Worm (Caenorhabditis elegans) whole organism, young adult: ENCODE data around the gene apt-9.

Experiments used
- B0035.1 ChIP-seq: sonication (generic microtip); optimal IDR thresholded peaks from 2 replicates; lab custom pipeline; 2016; ENCODE audit warnings: missing genetic modification characterization, mild to moderate bottlenecking, missing compliant biosample characterization, missing genotype, missing genetic modification reagents
- B0336.3 ChIP-seq: fragments of 200-800 bp; sonication (Bioruptor generic); IDR thresholded peaks from 2 replicates; pipeline ENCODE4 v1.3.6; 2022; ENCODE audit warnings: missing genetic modification characterization, missing compliant biosample characterization
- C17E4.6 ChIP-seq: fragments of 200-800 bp; sonication (Bioruptor generic); IDR thresholded peaks from 2 replicates; pipeline ENCODE4 v1.3.6; 2022; ENCODE audit warnings: missing genetic modification reagents, missing genetic modification characterization, missing compliant biosample characterization
- F10E7.11 ChIP-seq: sonication (generic microtip); optimal IDR thresholded peaks from 2 replicates; lab custom pipeline; 2017; ENCODE audit warnings: mild to moderate bottlenecking, missing genetic modification characterization, moderate library complexity, missing compliant biosample characterization
- F37B4.10 ChIP-seq: fragments of 200-800 bp; sonication (Bioruptor generic); IDR thresholded peaks from 2 replicates; pipeline ENCODE4 v1.3.6; 2022; ENCODE audit warnings: missing genetic modification characterization, missing compliant biosample characterization
- F49E8.2 ChIP-seq: sonication (generic microtip); optimal IDR thresholded peaks from 3 replicates; lab custom pipeline; 2017; ENCODE audit warnings: missing genetic modification characterization, mild to moderate bottlenecking, missing compliant biosample characterization, antibody characterized with exemption, moderate library complexity; ENCODE audit not compliant: insufficient read depth
- F57A8.1 ChIP-seq: fragments of 200-800 bp; sonication (Bioruptor generic); optimal IDR thresholded peaks from 2 replicates; lab custom pipeline; 2018; ENCODE audit warnings: mild to moderate bottlenecking, missing genetic modification characterization, moderate library complexity, missing compliant biosample characterization
- Y53F4B.3 ChIP-seq: fragments of 200-800 bp; sonication (Bioruptor generic); IDR thresholded peaks from 2 replicates; pipeline ENCODE4 v1.3.6; 2022; ENCODE audit warnings: missing genetic modification reagents, missing genetic modification characterization, missing compliant biosample characterization
- Y56A3A.18 ChIP-seq: fragments of 200-800 bp; sonication (Bioruptor generic); IDR thresholded peaks from 2 replicates; pipeline ENCODE4 v1.3.6; 2022; ENCODE audit warnings: missing genetic modification reagents, missing genetic modification characterization, missing compliant biosample characterization
- atf-7 ChIP-seq: sonication (generic microtip); optimal IDR thresholded peaks from 2 replicates; lab custom pipeline; 2017; ENCODE audit warnings: mild to moderate bottlenecking, missing genetic modification characterization, missing compliant biosample characterization
- attf-3 ChIP-seq: fragments of 200-800 bp; sonication (Bioruptor generic); conservative IDR thresholded peaks from 2 replicates; pipeline ENCODE4 v1.3.6; 2022; ENCODE audit warnings: missing genetic modification reagents, missing genetic modification characterization, missing compliant biosample characterization
- cebp-2 ChIP-seq: fragments of 200-800 bp; sonication (Bioruptor generic); IDR thresholded peaks from 2 replicates; pipeline ENCODE4 v1.3.6; 2022; ENCODE audit warnings: missing genetic modification characterization, missing compliant biosample characterization
- ceh-27 ChIP-seq: fragments of 200-800 bp; sonication (Bioruptor generic); optimal IDR thresholded peaks from 2 replicates; lab custom pipeline; 2018; ENCODE audit warnings: mild to moderate bottlenecking, missing genetic modification characterization, moderate library complexity, missing compliant biosample characterization
- ceh-79 ChIP-seq: sonication (generic microtip); optimal IDR thresholded peaks from 2 replicates; lab custom pipeline; 2017; ENCODE audit warnings: mild to moderate bottlenecking, missing genetic modification characterization, missing compliant biosample characterization
- ceh-91 ChIP-seq: fragments of 200-800 bp; sonication (Bioruptor generic); IDR thresholded peaks from 2 replicates; pipeline ENCODE4 v1.3.6; 2022; ENCODE audit warnings: missing genetic modification reagents, missing genetic modification characterization, missing compliant biosample characterization
- dpl-1 ChIP-seq: fragments of 150-350 bp; optimal IDR thresholded peaks from 2 replicates; lab custom pipeline; 2014; ENCODE audit warnings: missing biosample characterization, missing genetic modification reagents, missing genetic modification characterization
- ekl-4 ChIP-seq: fragments of 200-800 bp; sonication (Bioruptor generic); IDR thresholded peaks from 2 replicates; pipeline ENCODE4 v1.3.6; 2022; ENCODE audit warnings: missing genetic modification reagents, missing genetic modification characterization, missing compliant biosample characterization
- hmg-20 ChIP-seq: fragments of 200-800 bp; sonication (Bioruptor generic); IDR thresholded peaks from 2 replicates; pipeline ENCODE4 v1.3.6; 2022; ENCODE audit warnings: missing genetic modification reagents, missing genetic modification characterization, missing compliant biosample characterization
- lag-1 ChIP-seq: fragments of 200-800 bp; sonication (Bioruptor generic); IDR thresholded peaks from 2 replicates; pipeline ENCODE4 v1.3.6; 2022; ENCODE audit warnings: missing genetic modification reagents, missing genetic modification characterization, missing compliant biosample characterization
- lin-35 ChIP-seq, 3 experiments: fragments of 150-350 bp in 2 of 3; sonication (generic microtip) in 1 of 3; optimal IDR thresholded peaks; 2 replicates each; lab custom pipeline; 2014 to 2018; ENCODE audit warnings: missing biosample characterization in 3 of 3, missing genetic modification characterization in 3 of 3, missing genetic modification reagents in 3 of 3
- lsl-1 ChIP-seq: fragments of 200-800 bp; sonication (Bioruptor generic); optimal IDR thresholded peaks from 2 replicates; lab custom pipeline; 2018; ENCODE audit warnings: mild to moderate bottlenecking, missing genetic modification characterization, moderate library complexity, missing compliant biosample characterization
- mel-28 ChIP-seq: sonication (generic microtip); optimal IDR thresholded peaks from 2 replicates; lab custom pipeline; 2016; ENCODE audit warnings: borderline replicate concordance, mild to moderate bottlenecking, missing genetic modification characterization, missing compliant biosample characterization
- nfya-1 ChIP-seq: sonication (generic microtip); optimal IDR thresholded peaks from 2 replicates; lab custom pipeline; 2017; ENCODE audit warnings: antibody characterized with exemption, missing compliant biosample characterization, missing genetic modification characterization, borderline replicate concordance; ENCODE audit not compliant: insufficient read depth
- nhr-179 ChIP-seq: sonication (generic microtip); optimal IDR thresholded peaks from 2 replicates; lab custom pipeline; 2016; ENCODE audit warnings: mild to moderate bottlenecking, missing genetic modification characterization, missing compliant biosample characterization
- nhr-80 ChIP-seq: sonication (generic microtip); optimal IDR thresholded peaks from 2 replicates; lab custom pipeline; 2016; ENCODE audit warnings: missing genetic modification characterization, missing compliant biosample characterization
- rec-8 ChIP-seq, 2 experiments: sonication (generic microtip); optimal IDR thresholded peaks; 2 replicates each; lab custom pipeline; 2016; ENCODE audit warnings: mild to moderate bottlenecking in 2 of 2, missing genetic modification characterization in 2 of 2, missing genetic modification reagents in 2 of 2, missing genotype in 2 of 2, missing biosample characterization in 1 of 2, missing compliant biosample characterization in 1 of 2, moderate library complexity in 1 of 2
- repo-1 ChIP-seq: sonication (generic microtip); optimal IDR thresholded peaks from 2 replicates; lab custom pipeline; 2017; ENCODE audit warnings: mild to moderate bottlenecking, missing genetic modification characterization, missing compliant biosample characterization
- sdz-38 ChIP-seq: sonication (generic microtip); optimal IDR thresholded peaks from 2 replicates; lab custom pipeline; 2016; ENCODE audit warnings: missing genotype, missing genetic modification characterization, missing compliant biosample characterization
- sea-2 ChIP-seq: fragments of 200-800 bp; sonication (Bioruptor generic); IDR thresholded peaks from 2 replicates; pipeline ENCODE4 v1.3.6; 2022; ENCODE audit warnings: missing genetic modification characterization, missing compliant biosample characterization
- snpc-1.3 ChIP-seq: sonication (generic microtip); optimal IDR thresholded peaks from 2 replicates; lab custom pipeline; 2017; ENCODE audit warnings: missing genetic modification characterization, mild to moderate bottlenecking, missing compliant biosample characterization, antibody characterized with exemption, moderate library complexity, missing genotype, missing genetic modification reagents; ENCODE audit not compliant: insufficient read depth
- snpc-3.4 ChIP-seq: sonication (generic microtip); optimal IDR thresholded peaks from 2 replicates; lab custom pipeline; 2017; ENCODE audit warnings: missing genetic modification characterization, mild to moderate bottlenecking, missing compliant biosample characterization, antibody characterized with exemption, moderate library complexity, missing genotype, missing genetic modification reagents
- snpc-4 ChIP-seq, 5 experiments: fragments of 150-350 bp in 1 of 5; sonication (generic microtip) in 4 of 5; optimal IDR thresholded peaks; 2 replicates each; lab custom pipeline; 2014 to 2018; ENCODE audit warnings: missing genetic modification characterization in 5 of 5, missing biosample characterization in 3 of 5, antibody characterized with exemption in 2 of 5, mild to moderate bottlenecking in 2 of 5, missing compliant biosample characterization in 2 of 5, missing genotype in 2 of 5, moderate library complexity in 2 of 5, missing genetic modification reagents in 1 of 5
- sptf-2 ChIP-seq: fragments of 200-800 bp; sonication (Bioruptor generic); optimal IDR thresholded peaks from 2 replicates; lab custom pipeline; 2018; ENCODE audit warnings: mild to moderate bottlenecking, missing genetic modification characterization, missing compliant biosample characterization
- tbp1 ChIP-seq: fragments of 200-800 bp; sonication (Bioruptor generic); optimal IDR thresholded peaks from 2 replicates; lab custom pipeline; 2018; ENCODE audit warnings: mild to moderate bottlenecking, missing genetic modification characterization, missing compliant biosample characterization
- unc-62 ChIP-seq: fragments of 150-350 bp; optimal IDR thresholded peaks from 2 replicates; lab custom pipeline; 2014; ENCODE audit warnings: missing biosample characterization, missing genetic modification reagents, missing genetic modification characterization
- zfh-2 ChIP-seq: fragments of 200-800 bp; sonication (Bioruptor generic); conservative IDR thresholded peaks from 2 replicates; pipeline ENCODE4 v1.3.6; 2022; ENCODE audit warnings: missing genetic modification reagents, missing genetic modification characterization, missing compliant biosample characterization
- ztf-28 ChIP-seq: fragments of 200-800 bp; sonication (Bioruptor generic); IDR thresholded peaks from 2 replicates; pipeline ENCODE4 v1.3.6; 2022; ENCODE audit warnings: missing genetic modification reagents, missing genetic modification characterization, missing compliant biosample characterization
- ztf-3 ChIP-seq: fragments of 200-800 bp; sonication (Bioruptor generic); optimal IDR thresholded peaks from 2 replicates; lab custom pipeline; 2018; ENCODE audit warnings: mild to moderate bottlenecking, missing genetic modification characterization, missing compliant biosample characterization

Gene apt-9

DNA sequence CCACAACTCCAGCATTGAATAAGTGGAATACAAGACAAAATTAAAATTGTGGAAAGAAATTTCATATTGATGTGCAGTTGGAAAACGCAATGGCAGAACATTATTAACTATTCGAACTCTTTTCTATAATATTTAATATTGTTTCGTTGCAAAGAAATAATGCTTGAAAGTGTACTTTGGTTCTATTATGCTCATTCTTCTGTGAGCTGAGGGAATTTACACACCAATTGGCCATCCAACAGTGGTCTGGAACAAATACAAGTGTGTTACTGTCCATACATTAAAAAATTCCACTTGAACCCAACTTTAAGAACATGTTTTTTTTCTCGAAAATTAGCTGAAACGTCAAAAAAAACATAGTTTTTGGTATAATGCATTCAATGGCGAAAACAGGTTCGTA lies 11.3 kb downstream of the apt-9 start, which contains the start of gene W04G3.13:
Gene W04G3.13 (minus strand): TSS at position 101 of the 400 bp plus-strand sequence.
- TF ChIP-seq snpc-4 (GFP tag; optimal IDR thresholded peaks at IDR 0.05; lab: Kevin White, UChicago), result no peak
- TF ChIP-seq snpc-4 (tag; optimal IDR thresholded peaks at IDR 0.05; lab: Kevin White, UChicago), result no peak
- TF ChIP-seq unc-62, result no peak
- TF ChIP-seq dpl-1, result no peak
- no peak for TF ChIP-seq hmg-20 (GFP tag; lab: Robert Waterston, UW)
- TF ChIP-seq ztf-3, result no peak
- TF ChIP-seq B0035.1, result no peak
- no peak for TF ChIP-seq nhr-179 (tag; lab: Kevin White, UChicago)
- no peak for TF ChIP-seq nfya-1 (tag; lab: Kevin White, UChicago)
- TF ChIP-seq F10E7.11 (tag; lab: Kevin White, UChicago), result no peak
- no peak for TF ChIP-seq snpc-3.4

DNA sequence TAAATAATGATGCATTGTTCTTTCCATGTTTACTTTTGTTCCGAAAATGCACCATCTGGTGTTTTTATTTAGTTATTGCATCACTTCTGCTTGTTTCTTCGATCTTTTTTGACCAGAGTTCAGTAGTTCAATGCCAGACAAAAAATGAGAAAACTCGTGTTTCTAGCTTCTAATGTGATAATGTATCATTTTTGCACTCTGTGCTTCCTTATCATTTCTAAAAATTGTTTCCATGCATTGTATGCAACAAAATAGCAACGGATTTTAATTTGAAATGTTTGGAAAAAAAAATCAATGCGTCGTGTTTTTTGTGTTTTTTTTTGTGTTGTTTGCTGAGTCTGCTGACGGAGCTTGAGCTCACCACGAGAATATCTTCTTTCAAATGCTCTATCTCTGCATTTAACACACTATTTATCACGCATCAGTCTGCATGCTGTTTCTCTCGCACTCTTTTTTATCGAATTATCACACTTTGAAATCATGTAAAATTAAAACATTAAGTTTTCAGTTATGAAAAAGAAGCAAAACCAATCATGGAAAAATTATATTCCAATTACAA lies 11.9 kb downstream of the apt-9 start, which contains the start of gene sulp-7:
Gene sulp-7 (plus strand): TSS at position 509 of the 559 bp plus-strand sequence.
- TF ChIP-seq nhr-80 (tag; lab: Kevin White, UChicago) (peak; percentile 35), F49E8.2 (tag; lab: Kevin White, UChicago) (no peak)
- TF ChIP-seq, all 124 proteins: peak for 1

DNA sequence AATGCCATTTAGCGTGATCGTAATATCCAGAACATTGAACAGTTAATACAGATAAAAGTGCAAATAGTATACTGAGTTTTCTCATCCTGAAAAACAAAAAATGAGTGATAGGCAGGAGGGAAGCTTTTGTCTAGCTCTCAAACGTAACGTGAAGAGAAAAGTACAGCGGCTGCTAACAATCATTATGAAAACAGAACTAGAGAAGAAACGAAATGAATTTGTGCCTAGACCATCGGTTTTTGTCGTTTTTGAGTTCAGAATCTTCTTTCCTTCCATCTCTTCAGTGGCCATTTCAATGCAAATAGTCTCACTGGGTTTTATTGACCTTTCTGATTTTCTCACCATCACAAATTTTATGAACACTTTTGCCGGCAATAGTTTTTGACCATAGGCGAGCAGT lies 16.8 kb downstream of the apt-9 start, which contains the start of gene W04G3.7:
Gene W04G3.7 (minus strand): TSS at position 101 of the 400 bp plus-strand sequence.
- TF ChIP-seq zfh-2 (GFP tag; lab: Robert Waterston, UW), result no peak
- no peak for TF ChIP-seq sdz-38 (tag; lab: Kevin White, UChicago)
- no peak for TF ChIP-seq ceh-27
- no peak for TF ChIP-seq F37B4.10 (GFP tag; lab: Robert Waterston, UW)
- no peak for TF ChIP-seq ekl-4 (GFP tag; lab: Robert Waterston, UW)
- no peak for TF ChIP-seq lin-35 (GFP tag; optimal IDR thresholded peaks at IDR 0.05; lab: Kevin White, UChicago)
- TF ChIP-seq rec-8 (tag; optimal IDR thresholded peaks at IDR 0.05; lab: Kevin White, UChicago), result no peak
- no peak for TF ChIP-seq C17E4.6 (GFP tag; lab: Robert Waterston, UW)

DNA sequence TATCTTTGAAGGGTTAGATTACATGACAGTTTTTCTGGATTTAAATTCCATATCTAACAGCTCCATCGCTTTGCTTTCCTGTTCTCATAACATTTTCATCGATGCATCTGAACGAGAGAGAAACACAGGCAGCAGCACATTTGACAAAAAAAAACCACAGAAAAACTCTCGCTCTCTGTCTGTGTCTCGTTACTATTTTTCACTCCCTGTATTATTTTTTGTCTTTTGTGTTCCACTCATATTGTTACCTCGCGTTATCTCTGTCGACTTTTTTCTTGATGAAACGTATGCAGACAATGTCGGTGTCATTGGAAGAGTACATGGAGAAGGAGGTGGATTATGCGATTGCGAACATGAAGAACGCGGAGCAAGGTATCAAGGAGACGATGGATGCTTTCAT lies 20.6 kb downstream of the apt-9 start, which contains the start of gene W04G3.11:
Gene W04G3.11 (plus strand): TSS at position 244 of the 400 bp plus-strand sequence.
- TF ChIP-seq F10E7.11 (tag; lab: Kevin White, UChicago) (no peak), sptf-2 (no peak), lsl-1 (GFP tag; lab: Kevin White, UChicago) (no peak), ztf-28 (GFP tag; lab: Robert Waterston, UW) (no peak), hmg-20 (GFP tag; lab: Robert Waterston, UW) (no peak), attf-3 (GFP tag; lab: Robert Waterston, UW) (no peak), atf-7 (tag; lab: Kevin White, UChicago) (no peak), nhr-80 (tag; lab: Kevin White, UChicago) (peak; percentile 58), repo-1 (tag; lab: Kevin White, UChicago) (no peak)
- TF ChIP-seq, all 124 proteins: peak for 1

DNA sequence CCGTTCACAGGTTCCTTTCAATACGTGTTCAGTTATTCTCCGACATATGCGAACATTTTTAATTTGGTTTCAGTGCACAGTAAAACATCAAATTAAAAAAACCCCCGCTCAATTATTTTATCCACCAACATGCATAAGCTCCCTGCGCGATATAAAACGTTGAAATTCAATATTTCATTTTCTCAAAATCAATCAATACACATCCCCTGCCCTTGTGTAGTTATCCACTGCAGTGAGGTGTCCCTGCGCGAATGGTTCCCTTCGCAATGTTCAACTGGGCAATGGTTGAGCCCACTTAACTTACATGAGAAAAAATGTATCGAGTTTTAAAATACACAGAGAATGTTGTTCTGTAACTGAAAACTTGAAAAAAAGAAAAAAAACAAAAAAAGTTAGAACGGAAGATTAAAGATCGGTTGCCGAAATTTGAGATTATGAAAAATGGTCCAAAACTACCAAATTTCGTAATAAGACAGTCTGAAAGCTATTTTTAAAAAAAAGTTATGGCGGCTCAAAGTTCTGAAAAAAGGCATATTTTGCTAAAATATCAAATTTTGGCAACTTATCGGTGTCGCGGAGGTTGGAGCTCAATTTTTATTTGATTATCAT lies 25.8 kb downstream of the apt-9 start:
- TF ChIP-seq sea-2 (GFP tag; lab: Robert Waterston, UW) (peak; percentile 95), zfh-2 (GFP tag; lab: Robert Waterston, UW) (no peak), lag-1 (GFP tag; lab: Robert Waterston, UW) (peak; percentile 98), ceh-79 (peak; percentile 89), mel-28 (tag; lab: Kevin White, UChicago) (peak; percentile 51), ekl-4 (GFP tag; lab: Robert Waterston, UW) (peak; percentile 95), Y53F4B.3 (GFP tag; lab: Robert Waterston, UW) (no peak), nhr-80 (tag; lab: Kevin White, UChicago) (peak; percentile 98), tbp1 (GFP tag; lab: Kevin White, UChicago) (peak; percentile 82), F57A8.1 (GFP tag; lab: Kevin White, UChicago) (peak; percentile 96), Y56A3A.18 (GFP tag; lab: Robert Waterston, UW) (peak; percentile 100), B0336.3 (GFP tag; lab: Robert Waterston, UW) (peak; percentile 100), cebp-2 (GFP tag; lab: Robert Waterston, UW) (peak; percentile 99), ceh-91 (GFP tag; lab: Robert Waterston, UW) (peak; percentile 28; the same call in 1 of the 2 replicates), snpc-1.3 (tag; lab: Kevin White, UChicago) (peak; percentile 35)
